Worm (Caenorhabditis elegans) whole organism, midembryonic: ENCODE data around the gene C18E9.8.

Experiments
- flt-1 ChIP-seq: fragments of 200-800 bp; sonication (Bioruptor generic); IDR thresholded peaks from 2 replicates; pipeline ENCODE4 v1.3.6; 2022; ENCODE audit warnings: missing genetic modification characterization, missing compliant biosample characterization
- klf-2 ChIP-seq: fragments of 200-800 bp; sonication (Bioruptor generic); conservative IDR thresholded peaks from 2 replicates; pipeline ENCODE4 v1.3.6; 2022; ENCODE audit warnings: missing genetic modification reagents, missing genetic modification characterization, missing compliant biosample characterization
- med-1 ChIP-seq: sonication (generic microtip); optimal IDR thresholded peaks from 2 replicates; lab custom pipeline; 2017; ENCODE audit warnings: missing genetic modification characterization, mild to moderate bottlenecking, missing compliant biosample characterization, antibody characterized with exemption, missing genetic modification reagents; ENCODE audit not compliant: insufficient read depth
- ref-1 ChIP-seq: fragments of 200-800 bp; sonication (Bioruptor generic); conservative IDR thresholded peaks from 2 replicates; pipeline ENCODE4 v1.3.6; 2022; ENCODE audit warnings: missing genetic modification reagents, missing genetic modification characterization, missing compliant biosample characterization
- tab-1 ChIP-seq: fragments of 200-800 bp; sonication (Bioruptor generic); IDR thresholded peaks from 2 replicates; pipeline ENCODE4 v1.3.6; 2022; ENCODE audit warnings: missing genetic modification characterization, missing compliant biosample characterization
- ztf-23 ChIP-seq: fragments of 200-800 bp; sonication (Bioruptor generic); IDR thresholded peaks from 2 replicates; pipeline ENCODE4 v1.3.6; 2022; ENCODE audit warnings: missing genetic modification reagents, missing genetic modification characterization, missing compliant biosample characterization

DNA sequence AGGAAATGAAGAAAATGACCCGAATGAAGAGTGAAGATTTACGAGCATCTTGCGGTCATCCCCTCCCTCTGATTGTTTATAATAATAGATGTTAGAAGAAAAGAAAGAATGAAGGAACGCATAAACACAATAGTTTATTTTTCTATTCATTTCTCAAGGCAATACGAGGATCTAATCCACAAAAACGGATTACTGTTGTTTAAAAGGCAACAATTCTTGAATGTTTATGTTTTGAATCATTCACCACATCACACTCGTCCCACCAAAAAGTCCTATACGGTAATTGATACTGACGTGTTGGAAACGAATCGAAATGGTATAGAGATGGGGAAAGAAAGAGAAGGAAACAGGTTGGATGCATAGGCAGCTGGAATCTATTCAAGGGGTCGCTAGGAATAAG is 33.8 kb upstream of the C18E9.8 start:
- TF ChIP-seq ztf-23 (GFP tag; lab: Robert Waterston, UW) (no peak), ref-1 (GFP tag; lab: Robert Waterston, UW) (no peak), med-1 (GFP tag; lab: Kevin White, UChicago) (no peak), tab-1 (GFP tag; lab: Robert Waterston, UW) (no peak), flt-1 (no peak), klf-2 (GFP tag; lab: Robert Waterston, UW) (no peak)
